Fruit fly (Drosophila melanogaster): ENCODE results near the gene thoc7.

DNA sequence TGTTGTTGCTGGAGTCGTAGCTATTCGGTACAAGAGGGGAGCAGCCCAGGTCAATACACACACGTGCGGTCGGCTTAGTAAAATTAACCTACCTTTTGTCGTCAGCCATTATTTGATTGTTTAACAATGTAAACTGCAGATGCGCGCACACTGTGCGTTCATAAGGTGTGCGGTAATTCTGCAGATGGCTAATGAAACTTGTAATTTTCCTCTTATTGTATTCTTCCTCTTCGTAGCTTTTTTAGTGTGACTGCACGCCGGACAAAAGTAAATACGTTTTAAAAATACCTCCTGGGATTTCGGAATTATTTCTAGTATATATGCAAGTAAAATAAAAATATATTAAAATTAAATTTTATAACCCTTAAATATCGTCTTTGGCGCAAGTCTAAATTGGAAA is 1.3 kb downstream of the thoc7 start, which contains the start of gene Prp4k:
- TF ChIP-seq CG17806 (tag; optimal IDR thresholded peaks at IDR 0.05) (no peak), CG8159 (tag; optimal IDR thresholded peaks at IDR 0.05) (no peak), CG34367 (tag; optimal IDR thresholded peaks at IDR 0.05) (no peak), CG9948 (tag; optimal IDR thresholded peaks at IDR 0.05) (no peak), CG14655 (GFP tag; optimal IDR thresholded peaks at IDR 0.05) (no peak), CG12605 (GFP tag; IDR thresholded peaks at IDR 0.05) (no peak), Pif1A (GFP tag; optimal IDR thresholded peaks at IDR 0.05) (no peak), gl (tag; optimal IDR thresholded peaks at IDR 0.05) (no peak), CG4496 (GFP tag; IDR thresholded peaks at IDR 0.05) (0 out of 3 replicates have a peak, but pooled peaks have one; percentile 36), CG15710 (tag; optimal IDR thresholded peaks at IDR 0.05) (no peak), EcR (GFP tag; optimal IDR thresholded peaks at IDR 0.05) (peak; percentile 48), CG8301 (tag; optimal IDR thresholded peaks at IDR 0.05) (no peak), Snoo (tag; optimal IDR thresholded peaks at IDR 0.05) (no peak)
